Worm (Caenorhabditis elegans) whole organism, L4 larva: ENCODE measurements around the gene lgg-3.

Source experiments
- F10B5.3 ChIP-seq: sonication (generic microtip); optimal IDR thresholded peaks from 2 replicates; lab custom pipeline; 2016; ENCODE audit warnings: mild to moderate bottlenecking, missing genetic modification characterization, missing compliant biosample characterization
- F44E2.7 ChIP-seq: fragments of 200-800 bp; sonication (Bioruptor generic); IDR thresholded peaks from 2 replicates; pipeline ENCODE4 v2.1.2; 2022; ENCODE audit warnings: missing genetic modification characterization, missing compliant biosample characterization
- F49E8.2 ChIP-seq: sonication (generic microtip); optimal IDR thresholded peaks from 2 replicates; lab custom pipeline; 2016; ENCODE audit warnings: missing compliant biosample characterization, mild to moderate bottlenecking, missing genetic modification characterization, borderline replicate concordance
- T20F7.1 ChIP-seq: fragments of 200-800 bp; sonication (Bioruptor generic); optimal IDR thresholded peaks from 2 replicates; lab custom pipeline; 2018; ENCODE audit warnings: mild to moderate bottlenecking, missing genetic modification characterization, missing compliant biosample characterization
- Y105C5A.15 ChIP-seq: fragments of 200-800 bp; sonication (Bioruptor generic); IDR thresholded peaks from 2 replicates; pipeline ENCODE4 v1.3.6; 2022; ENCODE audit warnings: missing genetic modification characterization, missing compliant biosample characterization
- Y75B8A.6 ChIP-seq: fragments of 200-800 bp; sonication (Bioruptor generic); IDR thresholded peaks from 2 replicates; pipeline ENCODE4 v1.3.6; 2022; ENCODE audit warnings: missing genetic modification reagents, missing genetic modification characterization, missing compliant biosample characterization
- ZK546.5 ChIP-seq, 2 experiments: sonication (generic microtip); optimal IDR thresholded peaks; 2 replicates each; lab custom pipeline; 2017; ENCODE audit warnings: missing biosample characterization in 2 of 2, missing genetic modification characterization in 2 of 2
- aha-1 ChIP-seq: fragments of 150-350 bp; peaks from one replicate; lab custom pipeline; 2014; ENCODE audit warnings: missing biosample characterization, missing genetic modification characterization
- aly-2 ChIP-seq: sonication (generic microtip); optimal IDR thresholded peaks from 2 replicates; lab custom pipeline; 2018; ENCODE audit warnings: missing biosample characterization, missing genetic modification characterization
- arid-1 ChIP-seq: fragments of 200-800 bp; sonication (Bioruptor generic); conservative IDR thresholded peaks from 2 replicates; pipeline ENCODE4 v1.3.6; 2022; ENCODE audit warnings: missing genetic modification reagents, missing genetic modification characterization, missing compliant biosample characterization
- ceh-20 ChIP-seq: fragments of 200-800 bp; sonication (Bioruptor generic); IDR thresholded peaks from 2 replicates; pipeline ENCODE4 v1.3.6; 2022; ENCODE audit warnings: missing genetic modification reagents, missing genetic modification characterization, missing compliant biosample characterization
- ceh-28 ChIP-seq: fragments of 150-350 bp; optimal IDR thresholded peaks from 2 replicates; lab custom pipeline; 2014; ENCODE audit warnings: missing biosample characterization, missing genetic modification reagents, missing genetic modification characterization
- ceh-32 ChIP-seq: sonication (generic microtip); optimal IDR thresholded peaks from 2 replicates; lab custom pipeline; 2016; ENCODE audit warnings: mild to moderate bottlenecking, missing genetic modification characterization, missing compliant biosample characterization; ENCODE audit not compliant: poor library complexity
- ceh-44 ChIP-seq: fragments of 200-800 bp; sonication (Bioruptor generic); IDR thresholded peaks from 2 replicates; pipeline ENCODE4 v1.3.6; 2022; ENCODE audit warnings: missing genetic modification reagents, missing genetic modification characterization, missing compliant biosample characterization
- ceh-62 ChIP-seq: sonication (generic microtip); optimal IDR thresholded peaks from 2 replicates; lab custom pipeline; 2017; ENCODE audit warnings: missing biosample characterization, missing genetic modification characterization
- ces-1 ChIP-seq: fragments of 150-350 bp; sonication (generic microtip); optimal IDR thresholded peaks from 4 replicates; lab custom pipeline; 2014; ENCODE audit warnings: missing biosample characterization, missing genetic modification reagents, missing genetic modification characterization
- cey-2 ChIP-seq: sonication (generic microtip); optimal IDR thresholded peaks from 3 replicates; lab custom pipeline; 2017; ENCODE audit warnings: missing genetic modification characterization, mild to moderate bottlenecking, missing compliant biosample characterization, antibody characterized with exemption, borderline replicate concordance; ENCODE audit not compliant: insufficient read depth
- ctbp-1 ChIP-seq: fragments of 200-800 bp; sonication (Bioruptor generic); IDR thresholded peaks from 2 replicates; pipeline ENCODE4 v1.3.6; 2022; ENCODE audit warnings: missing genetic modification reagents, missing genetic modification characterization, missing compliant biosample characterization
- daf-12 ChIP-seq: fragments of 150-350 bp; optimal IDR thresholded peaks from 2 replicates; lab custom pipeline; 2014; ENCODE audit warnings: missing biosample characterization, missing genetic modification reagents, missing genetic modification characterization
- daf-8 ChIP-seq: fragments of 200-800 bp; sonication (Bioruptor generic); IDR thresholded peaks from 2 replicates; pipeline ENCODE4 v1.3.6; 2022; ENCODE audit warnings: missing genetic modification characterization, missing compliant biosample characterization
- dmd-6 ChIP-seq: fragments of 200-800 bp; sonication (Bioruptor generic); IDR thresholded peaks from 2 replicates; pipeline ENCODE4 v1.3.6; 2022; ENCODE audit warnings: missing genetic modification reagents, missing genetic modification characterization, missing compliant biosample characterization
- dmd-8 ChIP-seq: fragments of 200-800 bp; sonication (Bioruptor generic); IDR thresholded peaks from 2 replicates; pipeline ENCODE4 v1.3.6; 2022; ENCODE audit warnings: missing genetic modification characterization, missing compliant biosample characterization
- dpl-1 ChIP-seq: fragments of 150-350 bp; optimal IDR thresholded peaks from 2 replicates; lab custom pipeline; 2014; ENCODE audit warnings: missing biosample characterization, missing genetic modification reagents, missing genetic modification characterization
- egl-43 ChIP-seq: fragments of 200-800 bp; sonication (Bioruptor generic); IDR thresholded peaks from 2 replicates; pipeline ENCODE4 v1.3.6; 2022; ENCODE audit warnings: missing genetic modification reagents, missing genetic modification characterization, missing compliant biosample characterization
- fkh-10 ChIP-seq: fragments of 150-350 bp; optimal IDR thresholded peaks from 2 replicates; lab custom pipeline; 2014; ENCODE audit warnings: missing biosample characterization, missing genetic modification reagents, missing genetic modification characterization
- gei-8 ChIP-seq: fragments of 200-800 bp; sonication (Bioruptor generic); optimal IDR thresholded peaks from 2 replicates; lab custom pipeline; 2018; ENCODE audit warnings: mild to moderate bottlenecking, missing genetic modification characterization, missing compliant biosample characterization
- hlh-11 ChIP-seq: fragments of 200-800 bp; sonication (Bioruptor generic); optimal IDR thresholded peaks from 2 replicates; lab custom pipeline; 2018; ENCODE audit warnings: mild to moderate bottlenecking, missing genetic modification characterization, missing compliant biosample characterization
- hlh-30 ChIP-seq: sonication (generic microtip); optimal IDR thresholded peaks from 2 replicates; lab custom pipeline; 2017; ENCODE audit warnings: antibody characterized with exemption, mild to moderate bottlenecking, missing genetic modification characterization, missing compliant biosample characterization; ENCODE audit not compliant: insufficient read depth
- lim-7 ChIP-seq: fragments of 200-800 bp; sonication (Bioruptor generic); IDR thresholded peaks from 2 replicates; pipeline ENCODE4 v1.3.6; 2022; ENCODE audit warnings: missing genetic modification characterization, missing compliant biosample characterization
- lin-13 ChIP-seq: fragments of 150-350 bp; optimal IDR thresholded peaks from 2 replicates; lab custom pipeline; 2014; ENCODE audit warnings: missing biosample characterization, missing genetic modification reagents, missing genetic modification characterization
- lin-38 ChIP-seq: fragments of 200-800 bp; sonication (Bioruptor generic); IDR thresholded peaks from 2 replicates; pipeline ENCODE4 v1.3.6; 2022; ENCODE audit warnings: missing genetic modification reagents, missing genetic modification characterization, missing compliant biosample characterization
- lir-3 ChIP-seq: sonication (generic microtip); optimal IDR thresholded peaks from 2 replicates; lab custom pipeline; 2016; ENCODE audit warnings: mild to moderate bottlenecking, missing genetic modification characterization, missing compliant biosample characterization
- lsy-2 ChIP-seq, 2 experiments: fragments of 150-350 bp in 1 of 2; sonication (generic microtip) in 1 of 2; optimal IDR thresholded peaks; 2 replicates each; lab custom pipeline; 2014 to 2017; ENCODE audit warnings: missing biosample characterization in 2 of 2, missing genetic modification characterization in 2 of 2
- mdt-29 ChIP-seq: fragments of 200-800 bp; sonication (Bioruptor generic); IDR thresholded peaks from 2 replicates; pipeline ENCODE4 v1.3.6; 2022; ENCODE audit warnings: missing genetic modification reagents, missing genetic modification characterization, missing compliant biosample characterization
- mxl-3 ChIP-seq: fragments of 200-800 bp; sonication (Bioruptor generic); optimal IDR thresholded peaks from 2 replicates; lab custom pipeline; 2018; ENCODE audit warnings: mild to moderate bottlenecking, missing genetic modification characterization, missing compliant biosample characterization
- nhr-11 ChIP-seq: fragments of 150-350 bp; optimal IDR thresholded peaks from 2 replicates; lab custom pipeline; 2014; ENCODE audit warnings: missing biosample characterization, missing genetic modification characterization
- nhr-25 ChIP-seq: sonication (generic microtip); optimal IDR thresholded peaks from 2 replicates; lab custom pipeline; 2017; ENCODE audit warnings: missing genetic modification characterization, mild to moderate bottlenecking, missing compliant biosample characterization, antibody characterized with exemption, moderate library complexity, borderline replicate concordance; ENCODE audit not compliant: insufficient read depth
- nhr-28 ChIP-seq: fragments of 150-350 bp; optimal IDR thresholded peaks from 2 replicates; lab custom pipeline; 2014; ENCODE audit warnings: missing biosample characterization, missing genetic modification characterization
- nhr-76 ChIP-seq: fragments of 150-350 bp; optimal IDR thresholded peaks from 2 replicates; lab custom pipeline; 2014; ENCODE audit warnings: missing biosample characterization, missing genetic modification characterization
- php-3 ChIP-seq: fragments of 200-800 bp; sonication (Bioruptor generic); IDR thresholded peaks from 2 replicates; pipeline ENCODE4 v1.3.6; 2022; ENCODE audit warnings: missing genetic modification reagents, missing genetic modification characterization, missing compliant biosample characterization
- pqm-1 ChIP-seq: sonication (generic microtip); optimal IDR thresholded peaks from 2 replicates; lab custom pipeline; 2017; ENCODE audit warnings: missing biosample characterization, missing genetic modification characterization
- saeg-2 ChIP-seq: fragments of 200-800 bp; sonication (Bioruptor generic); IDR thresholded peaks from 2 replicates; pipeline ENCODE4 v1.3.6; 2022; ENCODE audit warnings: missing genetic modification reagents, missing genetic modification characterization, missing compliant biosample characterization
- sdz-12 ChIP-seq: fragments of 200-800 bp; sonication (Bioruptor generic); optimal IDR thresholded peaks from 2 replicates; lab custom pipeline; 2018; ENCODE audit warnings: mild to moderate bottlenecking, missing genetic modification characterization, missing compliant biosample characterization
- skn-1 ChIP-seq: fragments of 150-350 bp; optimal IDR thresholded peaks from 2 replicates; lab custom pipeline; 2014; ENCODE audit warnings: missing biosample characterization, missing genetic modification characterization
- spr-1 ChIP-seq: sonication (generic microtip); optimal IDR thresholded peaks from 2 replicates; lab custom pipeline; 2016; ENCODE audit warnings: mild to moderate bottlenecking, missing genetic modification characterization, missing compliant biosample characterization
- spr-3 ChIP-seq: fragments of 200-800 bp; sonication (Bioruptor generic); optimal IDR thresholded peaks from 2 replicates; lab custom pipeline; 2018; ENCODE audit warnings: mild to moderate bottlenecking, missing genetic modification characterization, missing compliant biosample characterization
- tra-1 ChIP-seq: fragments of 200-800 bp; sonication (Bioruptor generic); IDR thresholded peaks from 2 replicates; pipeline ENCODE4 v1.3.6; 2022; ENCODE audit warnings: missing genetic modification reagents, missing genetic modification characterization, missing compliant biosample characterization
- zag-1 ChIP-seq: fragments of 150-350 bp; optimal IDR thresholded peaks from 2 replicates; lab custom pipeline; 2014; ENCODE audit warnings: missing biosample characterization, missing genetic modification characterization
- zip-2 ChIP-seq: fragments of 150-350 bp; optimal IDR thresholded peaks from 2 replicates; lab custom pipeline; 2014; ENCODE audit warnings: missing biosample characterization, missing genetic modification characterization
- ztf-11 ChIP-seq: fragments of 150-350 bp; optimal IDR thresholded peaks from 2 replicates; lab custom pipeline; 2014; ENCODE audit warnings: missing biosample characterization, missing genetic modification characterization

Gene lgg-3

ce11 chrIII:5706077-5706627 is 8.3 kb upstream of the lgg-3 start, which contains the start of gene rpl-23 (continued):
- TF ChIP-seq mdt-29 (GFP tag; lab: Robert Waterston, UW), result no peak
- TF ChIP-seq Y105C5A.15 (GFP tag; lab: Robert Waterston, UW), result no peak
- TF ChIP-seq zip-2 (tag; lab: Kevin White, UChicago), result peak; percentile 29
- TF ChIP-seq skn-1 (tag; lab: Kevin White, UChicago), result no peak
- peak; percentile 52; the same call in 1 of the 2 replicates for TF ChIP-seq ceh-20
- peak; percentile 85 for TF ChIP-seq ceh-28 (tag; lab: Kevin White, UChicago)
- peak; percentile 62 for TF ChIP-seq dmd-6 (GFP tag; lab: Robert Waterston, UW)
- no peak for TF ChIP-seq F10B5.3 (tag; lab: Kevin White, UChicago)
- TF ChIP-seq lin-13 (GFP tag; lab: Kevin White, UChicago), result peak; percentile 90
- TF ChIP-seq ctbp-1 (GFP tag; lab: Robert Waterston, UW), result peak; percentile 49; the same call in 1 of the 2 replicates
- no peak for TF ChIP-seq dmd-8
- TF ChIP-seq hlh-30 (tag; lab: Kevin White, UChicago), result peak; percentile 92
- TF ChIP-seq nhr-28 (tag; lab: Kevin White, UChicago), result peak; percentile 83
- TF ChIP-seq ceh-32 (tag; lab: Kevin White, UChicago), result no peak
- 0 out of 2 replicates have a peak, but pooled peaks have one; percentile 52 for TF ChIP-seq lim-7 (GFP tag; lab: Robert Waterston, UW)
- no peak for TF ChIP-seq sdz-12
- TF ChIP-seq lir-3 (tag; lab: Kevin White, UChicago), result no peak
- TF ChIP-seq arid-1, result peak; percentile 74; the same call in 1 of the 2 replicates
- no peak for TF ChIP-seq ceh-62 (tag; lab: Kevin White, UChicago)
- TF ChIP-seq lsy-2 (tag; optimal IDR thresholded peaks at IDR 0.05; lab: Kevin White, UChicago), result peak; percentile 83 to 96
- no peak for TF ChIP-seq aly-2 (tag; lab: Kevin White, UChicago)
- peak; percentile 15 for TF ChIP-seq spr-1 (tag; lab: Kevin White, UChicago)
- peak; percentile 7 for TF ChIP-seq pqm-1 (tag; lab: Kevin White, UChicago)
- no peak for TF ChIP-seq Y75B8A.6
- TF ChIP-seq nhr-76 (tag; lab: Kevin White, UChicago), result no peak
- TF ChIP-seq nhr-25, result peak; percentile 36
- TF ChIP-seq saeg-2 (GFP tag; lab: Robert Waterston, UW), result 0 out of 2 replicates have a peak, but pooled peaks have one; percentile 14
- TF ChIP-seq F44E2.7 (GFP tag; lab: Robert Waterston, UW), result no peak
- TF ChIP-seq ces-1 (GFP tag; lab: Kevin White, UChicago), result peak; percentile 63
- no peak for TF ChIP-seq mxl-3
- TF ChIP-seq T20F7.1 (GFP tag; lab: Kevin White, UChicago), result peak; percentile 85
- TF ChIP-seq spr-3 (GFP tag; lab: Kevin White, UChicago), result no peak
- TF ChIP-seq daf-8 (GFP tag; lab: Robert Waterston, UW), result no peak
- TF ChIP-seq php-3 (GFP tag; lab: Robert Waterston, UW), result no peak
- TF ChIP-seq daf-12 (tag; lab: Kevin White, UChicago), result no peak
- TF ChIP-seq ceh-44, result peak; percentile 40; the same call in 1 of the 2 replicates
- no peak for TF ChIP-seq zag-1 (tag; lab: Kevin White, UChicago)
- TF ChIP-seq ZK546.5 (tag; optimal IDR thresholded peaks at IDR 0.05; lab: Kevin White, UChicago), result peak in 1 of 2 experiments; percentile 58
- TF ChIP-seq egl-43 (GFP tag; lab: Robert Waterston, UW), result no peak
- no peak for TF ChIP-seq gei-8
- TF ChIP-seq lin-38 (GFP tag; lab: Robert Waterston, UW), result peak; percentile 85
- TF ChIP-seq tra-1, result peak; percentile 65; the same call in 1 of the 2 replicates
- TF ChIP-seq nhr-11 (tag; lab: Kevin White, UChicago), result peak; percentile 96
- TF ChIP-seq fkh-10 (GFP tag; lab: Kevin White, UChicago), result peak; percentile 54
- peak; percentile 77 for TF ChIP-seq hlh-11
- TF ChIP-seq F49E8.2 (tag; lab: Kevin White, UChicago), result no peak
- TF ChIP-seq ztf-11 (tag; lab: Kevin White, UChicago), result no peak
- TF ChIP-seq aha-1 (tag; lab: Kevin White, UChicago), result peak; percentile 97
- peak; percentile 88 for TF ChIP-seq dpl-1
- TF ChIP-seq cey-2 (tag; lab: Kevin White, UChicago), result no peak
